Worm (Caenorhabditis elegans): ENCODE measurements around the gene nstp-7.
A peak's percentile ranks its signal among the peaks of the same experiment; 100 is the strongest.

nstp-7 gene

ce11 chrV:576918-577317, 4.8 kb upstream of the nstp-7 start:
- no peak for TF ChIP-seq unc-62 (GFP tag; optimal IDR thresholded peaks at IDR 0.05)

- TF ChIP-seq unc-62 (GFP tag; optimal IDR thresholded peaks at IDR 0.05) = no peak
These were observed 2.7 kb upstream of the nstp-7 start, which contains the start of gene K06H6.4 for ce11 chrV:578977-579376. TSS of gene K06H6.4 (plus strand) at chrV:579277.

- no peak for TF ChIP-seq unc-62 (GFP tag; optimal IDR thresholded peaks at IDR 0.05)
These were observed 3.8 kb downstream of the nstp-7 start, which contains the start of gene K06H6.2 for ce11 chrV:585472-585871. TSS of gene K06H6.2 (plus strand) at chrV:585772.

- no peak for TF ChIP-seq unc-62 (GFP tag; optimal IDR thresholded peaks at IDR 0.05)
These were observed 6.1 kb downstream of the nstp-7 start, which contains the start of gene K06H6.1 for ce11 chrV:587818-588217. TSS of gene K06H6.1 (plus strand) at chrV:588118.

- no peak for TF ChIP-seq unc-62 (GFP tag; optimal IDR thresholded peaks at IDR 0.05)
These were observed 8.5 kb downstream of the nstp-7 start, which contains the start of gene ZK488.6 for ce11 chrV:590182-590581. TSS of gene ZK488.6 (plus strand) at chrV:590482.

- no peak for TF ChIP-seq unc-62 (GFP tag; optimal IDR thresholded peaks at IDR 0.05)
These were observed 11.2 kb downstream of the nstp-7 start, which contains the start of gene ZK488.5 for ce11 chrV:592959-593358. TSS of gene ZK488.5 (plus strand) at chrV:593259.

ce11 chrV:596923-597322, 15.2 kb downstream of the nstp-7 start:
- TF ChIP-seq unc-62 (GFP tag; optimal IDR thresholded peaks at IDR 0.05) = no peak

ce11 chrV:597823-598222, 16.1 kb downstream of the nstp-7 start:
- no peak for TF ChIP-seq unc-62 (GFP tag; optimal IDR thresholded peaks at IDR 0.05)

- no peak for TF ChIP-seq unc-62 (GFP tag; optimal IDR thresholded peaks at IDR 0.05)
These were observed 16.9 kb downstream of the nstp-7 start for ce11 chrV:598626-599025.

- no peak for TF ChIP-seq unc-62 (GFP tag; optimal IDR thresholded peaks at IDR 0.05)
These were observed 18.1 kb downstream of the nstp-7 start for ce11 chrV:599783-600182.

ce11 chrV:600231-600630, 18.5 kb downstream of the nstp-7 start, which contains the start of gene nhr-251:
TSS of gene nhr-251 (plus strand) at chrV:600531.
- TF ChIP-seq unc-62 (GFP tag; optimal IDR thresholded peaks at IDR 0.05) = no peak

- no peak for TF ChIP-seq unc-62 (GFP tag; optimal IDR thresholded peaks at IDR 0.05)
These were observed 22.4 kb downstream of the nstp-7 start, which contains the start of gene srlf-37 for ce11 chrV:604105-604504. TSS of gene srlf-37 (minus strand) at chrV:604205.

- no peak for TF ChIP-seq unc-62 (GFP tag; optimal IDR thresholded peaks at IDR 0.05)
These were observed 27.1 kb downstream of the nstp-7 start, which contains the start of gene srw-109 for ce11 chrV:608844-609243. TSS of gene srw-109 (minus strand) at chrV:608944.

- TF ChIP-seq unc-62 (GFP tag; optimal IDR thresholded peaks at IDR 0.05) = no peak
These were observed 28.0 kb downstream of the nstp-7 start, which contains the start of gene srlf-36 for ce11 chrV:609671-610070. TSS of gene srlf-36 (minus strand) at chrV:609771.

- TF ChIP-seq unc-62 (GFP tag; optimal IDR thresholded peaks at IDR 0.05) = no peak
These were observed 28.5 kb downstream of the nstp-7 start, which contains the start of gene nhr-90 for ce11 chrV:610217-610616. TSS of gene nhr-90 (plus strand) at chrV:610512.

- no peak for TF ChIP-seq unc-62 (GFP tag; optimal IDR thresholded peaks at IDR 0.05)
These were observed 33.6 kb downstream of the nstp-7 start, which contains the start of gene F48G7.13 for ce11 chrV:615275-615674. TSS of gene F48G7.13 (plus strand) at chrV:615575.

- TF ChIP-seq unc-62 (GFP tag; optimal IDR thresholded peaks at IDR 0.05) = no peak
These were observed 36.2 kb downstream of the nstp-7 start for ce11 chrV:617917-618316.

ce11 chrV:619054-619453, 37.3 kb downstream of the nstp-7 start, which contains the start of gene F48G7.4:
TSS of gene F48G7.4 (plus strand) at chrV:619453.
- TF ChIP-seq unc-62 (GFP tag; optimal IDR thresholded peaks at IDR 0.05) = peak; percentile 31
